Fruit fly (Drosophila melanogaster) whole organism, prepupa: ENCODE measurements around the gene SoxN.

Experiments used
- CG10669 ChIP-seq: fragments of 200-800 bp; sonication (Bioruptor generic); optimal IDR thresholded peaks from 3 replicates; lab custom pipeline; 2018; ENCODE audit warnings: missing biosample characterization, mild to moderate bottlenecking, missing genetic modification characterization, moderate library complexity
- CG11294 ChIP-seq: fragments of 200-800 bp; sonication (Bioruptor generic); IDR thresholded peaks from 2 replicates; pipeline ENCODE4 v1.3.6; 2022; ENCODE audit warnings: missing biosample characterization, missing genetic modification characterization
- CG11762 ChIP-seq: fragments of 200-800 bp; sonication (Bioruptor generic); optimal IDR thresholded peaks from 3 replicates; lab custom pipeline; 2016; ENCODE audit warnings: missing biosample characterization, missing genetic modification characterization; ENCODE audit not compliant: insufficient read depth
- CG15336 ChIP-seq: fragments of 200-800 bp; sonication (Bioruptor generic); IDR thresholded peaks from 2 replicates; pipeline ENCODE4 v1.3.6; 2022; ENCODE audit warnings: missing biosample characterization, missing genetic modification characterization
- CG31627 ChIP-seq: fragments of 200-800 bp; sonication (Bioruptor generic); optimal IDR thresholded peaks from 3 replicates; lab custom pipeline; 2016; ENCODE audit warnings: missing biosample characterization, missing genetic modification characterization
- CG32006 ChIP-seq: fragments of 200-800 bp; sonication (Bioruptor generic); optimal IDR thresholded peaks from 3 replicates; lab custom pipeline; 2017; ENCODE audit warnings: missing biosample characterization, mild to moderate bottlenecking, missing genetic modification characterization
- CG34406 ChIP-seq: fragments of 200-800 bp; sonication (Bioruptor generic); optimal IDR thresholded peaks from 3 replicates; lab custom pipeline; 2016; ENCODE audit warnings: missing biosample characterization, missing genetic modification characterization
- CG3919 ChIP-seq: fragments of 200-800 bp; sonication (Bioruptor generic); optimal IDR thresholded peaks from 3 replicates; lab custom pipeline; 2016; ENCODE audit warnings: missing biosample characterization, missing genetic modification characterization
- CG6808 ChIP-seq: fragments of 200-800 bp; sonication (Bioruptor generic); optimal IDR thresholded peaks from 3 replicates; lab custom pipeline; 2017; ENCODE audit warnings: missing biosample characterization, missing genetic modification characterization, mild to moderate bottlenecking, moderate library complexity, missing genetic modification reagents
- CG6854 ChIP-seq: fragments of 200-800 bp; sonication (Bioruptor generic); optimal IDR thresholded peaks from 2 replicates; lab custom pipeline; 2017; ENCODE audit warnings: missing biosample characterization, mild to moderate bottlenecking, missing genetic modification characterization
- CG8319 ChIP-seq: fragments of 200-800 bp; sonication (Bioruptor generic); optimal IDR thresholded peaks from 3 replicates; lab custom pipeline; 2016; ENCODE audit warnings: missing biosample characterization, missing genetic modification characterization
- Eip75B ChIP-seq: fragments of 200-800 bp; sonication (Bioruptor generic); optimal IDR thresholded peaks from 3 replicates; lab custom pipeline; 2016; ENCODE audit warnings: missing biosample characterization, missing genetic modification characterization
- Eip78C ChIP-seq: fragments of 200-800 bp; sonication (Bioruptor generic); peaks from one replicate; lab custom pipeline; 2016; ENCODE audit warnings: missing biosample characterization, missing genetic modification characterization
- Gug ChIP-seq: fragments of 200-800 bp; sonication (Bioruptor generic); IDR thresholded peaks from 2 replicates; pipeline ENCODE4 v1.3.6; 2022; ENCODE audit warnings: missing biosample characterization, missing genetic modification characterization
- Hr38 ChIP-seq: sonication (Bioruptor generic); optimal IDR thresholded peaks from 2 replicates; lab custom pipeline; 2016; ENCODE audit warnings: missing biosample characterization, missing genetic modification characterization
- Hr4 ChIP-seq: fragments of 200-800 bp; sonication (Bioruptor generic); optimal IDR thresholded peaks from 3 replicates; lab custom pipeline; 2016; ENCODE audit warnings: missing biosample characterization, missing genetic modification characterization
- Lpt ChIP-seq: fragments of 200-800 bp; sonication (Bioruptor generic); optimal IDR thresholded peaks from 3 replicates; lab custom pipeline; 2016; ENCODE audit warnings: missing biosample characterization, missing genetic modification characterization
- OdsH ChIP-seq: fragments of 200-800 bp; sonication (Bioruptor generic); optimal IDR thresholded peaks from 3 replicates; lab custom pipeline; 2016; ENCODE audit warnings: missing biosample characterization, missing genetic modification characterization
- Sox102F ChIP-seq: fragments of 200-800 bp; sonication (Bioruptor generic); optimal IDR thresholded peaks from 2 replicates; lab custom pipeline; 2016; ENCODE audit warnings: missing biosample characterization, mild to moderate bottlenecking, missing genetic modification characterization
- Sox14 ChIP-seq: fragments of 200-800 bp; sonication (Bioruptor generic); optimal IDR thresholded peaks from 3 replicates; lab custom pipeline; 2016; ENCODE audit warnings: missing biosample characterization, missing genetic modification characterization
- Sox15 ChIP-seq: fragments of 200-800 bp; sonication (Bioruptor generic); optimal IDR thresholded peaks from 3 replicates; lab custom pipeline; 2016; ENCODE audit warnings: missing biosample characterization, missing genetic modification characterization
- cyc ChIP-seq: fragments of 200-800 bp; sonication (Bioruptor generic); optimal IDR thresholded peaks from 3 replicates; lab custom pipeline; 2016; ENCODE audit warnings: missing biosample characterization, missing genetic modification characterization
- dsx ChIP-seq: fragments of 200-800 bp; optimal IDR thresholded peaks from 3 replicates; lab custom pipeline; 2019; ENCODE audit warnings: missing biosample characterization, mild to moderate bottlenecking, missing genetic modification characterization, moderate library complexity; ENCODE audit not compliant: poor library complexity, severe bottlenecking
- eg ChIP-seq: fragments of 200-800 bp; sonication (Bioruptor generic); IDR thresholded peaks from 3 replicates; pipeline ENCODE4 v1.3.6; 2022; ENCODE audit warnings: missing biosample characterization, missing genetic modification characterization
- esn ChIP-seq: fragments of 200-800 bp; sonication (Bioruptor generic); optimal IDR thresholded peaks from 2 replicates; lab custom pipeline; 2016; ENCODE audit warnings: missing biosample characterization, mild to moderate bottlenecking, missing genetic modification characterization, moderate library complexity
- fd85E ChIP-seq: fragments of 200-800 bp; sonication (Bioruptor generic); optimal IDR thresholded peaks from 3 replicates; lab custom pipeline; 2016; ENCODE audit warnings: missing biosample characterization, missing genetic modification characterization
- fkh ChIP-seq: fragments of 200-800 bp; sonication (Bioruptor generic); optimal IDR thresholded peaks from 3 replicates; lab custom pipeline; 2017; ENCODE audit warnings: missing biosample characterization, mild to moderate bottlenecking, missing genetic modification characterization, moderate library complexity
- net ChIP-seq: fragments of 200-800 bp; sonication (Bioruptor generic); optimal IDR thresholded peaks from 3 replicates; lab custom pipeline; 2016; ENCODE audit warnings: missing biosample characterization, missing genetic modification characterization
- pdm3 ChIP-seq: fragments of 200-800 bp; sonication (Bioruptor generic); optimal IDR thresholded peaks from 3 replicates; lab custom pipeline; 2016; ENCODE audit warnings: missing biosample characterization, missing genetic modification characterization
- spab ChIP-seq: fragments of 200-800 bp; sonication (Bioruptor generic); optimal IDR thresholded peaks from 2 replicates; lab custom pipeline; 2017; ENCODE audit warnings: missing biosample characterization, mild to moderate bottlenecking, missing genetic modification characterization, missing genetic modification reagents
- ss ChIP-seq, 2 experiments: fragments of 200-800 bp; sonication (Bioruptor generic); optimal IDR thresholded peaks; 2 replicates in 1 of 2; 3 replicates in 1 of 2; lab custom pipeline; 2017 to 2018; ENCODE audit warnings: mild to moderate bottlenecking in 2 of 2, missing biosample characterization in 2 of 2, missing genetic modification characterization in 2 of 2, moderate library complexity in 1 of 2
- svp ChIP-seq: fragments of 200-800 bp; sonication (Bioruptor generic); peaks from one replicate; lab custom pipeline; 2016; ENCODE audit warnings: missing biosample characterization, missing genetic modification characterization
- topi ChIP-seq: fragments of 200-800 bp; sonication (Bioruptor generic); optimal IDR thresholded peaks from 3 replicates; lab custom pipeline; 2016; ENCODE audit warnings: missing biosample characterization, missing genetic modification characterization

The SoxN gene

dm6 chr2L:8860767-8861166, 35.3 kb downstream of the SoxN start (continued):
- no peak for TF ChIP-seq net (GFP tag; lab: Kevin White, UChicago)
- peak in 1 of 2 experiments; percentile 28 for TF ChIP-seq ss (GFP tag; optimal IDR thresholded peaks at IDR 0.05; lab: Kevin White, UChicago)
- TF ChIP-seq CG6808 (GFP tag; lab: Kevin White, UChicago), result peak; percentile 45
- TF ChIP-seq CG11762, result peak; percentile 21
- TF ChIP-seq CG3919, result peak; percentile 67
- TF ChIP-seq CG15336 (GFP tag; lab: Robert Waterston, UW), result peak; percentile 53; the same call in 1 of the 2 replicates
- TF ChIP-seq Gug (GFP tag; lab: Robert Waterston, UW), result peak; percentile 21; the same call in 1 of the 2 replicates

dm6 chr2L:8862476-8862875, 37.0 kb downstream of the SoxN start, which contains the start of gene CG32986:
TSS of gene CG32986 (plus strand) at chr2L:8862776.
- no peak for TF ChIP-seq pdm3 (GFP tag; lab: Kevin White, UChicago)
- no peak for TF ChIP-seq CG10669
- no peak for TF ChIP-seq Lpt (GFP tag; lab: Kevin White, UChicago)
- TF ChIP-seq CG31627 (GFP tag; lab: Kevin White, UChicago), result no peak
- TF ChIP-seq cyc (GFP tag; lab: Kevin White, UChicago), result no peak
- TF ChIP-seq Sox15 (GFP tag; lab: Kevin White, UChicago), result no peak
- TF ChIP-seq Eip75B, result no peak
- no peak for TF ChIP-seq Sox102F (GFP tag; lab: Kevin White, UChicago)
- TF ChIP-seq eg (GFP tag; lab: Robert Waterston, UW), result no peak
- TF ChIP-seq CG6854 (GFP tag; lab: Kevin White, UChicago), result no peak
- no peak for TF ChIP-seq OdsH
- no peak for TF ChIP-seq CG8319 (GFP tag; lab: Kevin White, UChicago)
- TF ChIP-seq Hr4, result no peak
- TF ChIP-seq Eip78C (GFP tag; lab: Kevin White, UChicago), result no peak
- TF ChIP-seq topi, result no peak
- no peak for TF ChIP-seq net (GFP tag; lab: Kevin White, UChicago)

dm6 chr2L:8863511-8863910, 38.1 kb downstream of the SoxN start, which contains the start of gene CG32987:
TSS of gene CG32987 (plus strand) at chr2L:8863811.
- peak; percentile 28 for TF ChIP-seq svp (GFP tag; lab: Kevin White, UChicago)
- no peak for TF ChIP-seq CG32006

dm6 chr2L:8864564-8864963, 39.1 kb downstream of the SoxN start, which contains the start of gene CG32988:
TSS of gene CG32988 (plus strand) at chr2L:8864864.
- no peak for TF ChIP-seq spab (GFP tag; lab: Kevin White, UChicago)
- no peak for TF ChIP-seq net (GFP tag; lab: Kevin White, UChicago)

- no peak for TF ChIP-seq CG31627 (GFP tag; lab: Kevin White, UChicago)
- no peak for TF ChIP-seq eg (GFP tag; lab: Robert Waterston, UW)
- no peak for TF ChIP-seq fkh (GFP tag; lab: Kevin White, UChicago)
- no peak for TF ChIP-seq Sox14 (GFP tag; lab: Kevin White, UChicago)
- TF ChIP-seq dsx, result no peak
- no peak for TF ChIP-seq spab (GFP tag; lab: Kevin White, UChicago)
- no peak for TF ChIP-seq topi
- no peak for TF ChIP-seq CG6808 (GFP tag; lab: Kevin White, UChicago)
- no peak for TF ChIP-seq CG34406 (GFP tag; lab: Kevin White, UChicago)
- TF ChIP-seq esn (GFP tag; lab: Kevin White, UChicago), result no peak
- TF ChIP-seq Hr38 (GFP tag; lab: Kevin White, UChicago), result no peak
- no peak for TF ChIP-seq CG11294
- TF ChIP-seq Lpt (GFP tag; lab: Kevin White, UChicago), result no peak
- TF ChIP-seq ss (GFP tag; optimal IDR thresholded peaks at IDR 0.05; lab: Kevin White, UChicago), result no peak
- no peak for TF ChIP-seq Eip75B
- no peak for TF ChIP-seq fd85E (GFP tag; lab: Kevin White, UChicago)
- TF ChIP-seq cyc (GFP tag; lab: Kevin White, UChicago), result no peak
Measured at dm6 chr2L:8865550-8865949, 40.1 kb downstream of the SoxN start, which contains the start of gene CG32983. TSS of gene CG32983 (plus strand) at chr2L:8865850.
